Worm (Caenorhabditis elegans) whole organism, L4 larva: Measurements from ENCODE around the gene picc-1.
"Not testable (repeated sequence)": the region's sequence is repeated elsewhere in the genome, so short reads cannot be mapped to it uniquely, and the experiment has no call there.

Source experiments
- F37D6.2 ChIP-seq: sonication (generic microtip); optimal IDR thresholded peaks from 2 replicates; lab custom pipeline; 2016; ENCODE audit warnings: mild to moderate bottlenecking, missing genetic modification characterization, missing compliant biosample characterization
- F49E8.2 ChIP-seq: sonication (generic microtip); optimal IDR thresholded peaks from 2 replicates; lab custom pipeline; 2016; ENCODE audit warnings: missing compliant biosample characterization, mild to moderate bottlenecking, missing genetic modification characterization, borderline replicate concordance
- Y48G9A.11 ChIP-seq: fragments of 200-800 bp; sonication (Bioruptor generic); IDR thresholded peaks from 2 replicates; pipeline ENCODE4 v1.3.6; 2022; ENCODE audit warnings: missing genetic modification reagents, missing genetic modification characterization, missing compliant biosample characterization
- aha-1 ChIP-seq: fragments of 150-350 bp; peaks from one replicate; lab custom pipeline; 2014; ENCODE audit warnings: missing biosample characterization, missing genetic modification characterization
- aly-2 ChIP-seq: sonication (generic microtip); optimal IDR thresholded peaks from 2 replicates; lab custom pipeline; 2018; ENCODE audit warnings: missing biosample characterization, missing genetic modification characterization
- ceh-44 ChIP-seq: fragments of 200-800 bp; sonication (Bioruptor generic); IDR thresholded peaks from 2 replicates; pipeline ENCODE4 v1.3.6; 2022; ENCODE audit warnings: missing genetic modification reagents, missing genetic modification characterization, missing compliant biosample characterization
- daf-16 ChIP-seq, 3 experiments: sonication (generic microtip); optimal IDR thresholded peaks; 2 replicates each; lab custom pipeline; 2016 to 2017; ENCODE audit warnings: missing genetic modification characterization in 3 of 3, missing genetic modification reagents in 3 of 3, mild to moderate bottlenecking in 2 of 3, missing compliant biosample characterization in 2 of 3, missing biosample characterization in 1 of 3, moderate library complexity in 1 of 3
- dpl-1 ChIP-seq: fragments of 150-350 bp; optimal IDR thresholded peaks from 2 replicates; lab custom pipeline; 2014; ENCODE audit warnings: missing biosample characterization, missing genetic modification reagents, missing genetic modification characterization
- dve-1 ChIP-seq: sonication (generic microtip); optimal IDR thresholded peaks from 2 replicates; lab custom pipeline; 2017; ENCODE audit warnings: antibody characterized with exemption, mild to moderate bottlenecking, missing genetic modification characterization, missing compliant biosample characterization; ENCODE audit not compliant: insufficient read depth
- gei-8 ChIP-seq: fragments of 200-800 bp; sonication (Bioruptor generic); optimal IDR thresholded peaks from 2 replicates; lab custom pipeline; 2018; ENCODE audit warnings: mild to moderate bottlenecking, missing genetic modification characterization, missing compliant biosample characterization
- hlh-30 ChIP-seq: sonication (generic microtip); optimal IDR thresholded peaks from 2 replicates; lab custom pipeline; 2017; ENCODE audit warnings: antibody characterized with exemption, mild to moderate bottlenecking, missing genetic modification characterization, missing compliant biosample characterization; ENCODE audit not compliant: insufficient read depth
- jun-1 ChIP-seq: fragments of 150-350 bp; optimal IDR thresholded peaks from 2 replicates; lab custom pipeline; 2014; ENCODE audit warnings: missing biosample characterization, missing genetic modification reagents, missing genetic modification characterization
- lin-38 ChIP-seq: fragments of 200-800 bp; sonication (Bioruptor generic); IDR thresholded peaks from 2 replicates; pipeline ENCODE4 v1.3.6; 2022; ENCODE audit warnings: missing genetic modification reagents, missing genetic modification characterization, missing compliant biosample characterization
- lir-3 ChIP-seq: sonication (generic microtip); optimal IDR thresholded peaks from 2 replicates; lab custom pipeline; 2016; ENCODE audit warnings: mild to moderate bottlenecking, missing genetic modification characterization, missing compliant biosample characterization
- nhr-10 ChIP-seq: fragments of 150-350 bp; optimal IDR thresholded peaks from 2 replicates; lab custom pipeline; 2014; ENCODE audit warnings: missing biosample characterization, missing genetic modification characterization
- nhr-25 ChIP-seq: sonication (generic microtip); optimal IDR thresholded peaks from 2 replicates; lab custom pipeline; 2017; ENCODE audit warnings: missing genetic modification characterization, mild to moderate bottlenecking, missing compliant biosample characterization, antibody characterized with exemption, moderate library complexity, borderline replicate concordance; ENCODE audit not compliant: insufficient read depth
- nhr-42 ChIP-seq: fragments of 200-800 bp; sonication (Bioruptor generic); IDR thresholded peaks from 2 replicates; pipeline ENCODE4 v1.3.6; 2022; ENCODE audit warnings: missing genetic modification characterization, missing compliant biosample characterization
- nhr-76 ChIP-seq: fragments of 150-350 bp; optimal IDR thresholded peaks from 2 replicates; lab custom pipeline; 2014; ENCODE audit warnings: missing biosample characterization, missing genetic modification characterization
- set-16 ChIP-seq: fragments of 200-800 bp; sonication (Bioruptor generic); IDR thresholded peaks from 2 replicates; pipeline ENCODE4 v1.3.6; 2022; ENCODE audit warnings: missing genetic modification reagents, missing genetic modification characterization, missing compliant biosample characterization
- snpc-4 ChIP-seq: fragments of 150-350 bp; optimal IDR thresholded peaks from 2 replicates; lab custom pipeline; 2014; ENCODE audit warnings: missing biosample characterization, missing genetic modification characterization
- spr-3 ChIP-seq: fragments of 200-800 bp; sonication (Bioruptor generic); optimal IDR thresholded peaks from 2 replicates; lab custom pipeline; 2018; ENCODE audit warnings: mild to moderate bottlenecking, missing genetic modification characterization, missing compliant biosample characterization
- tag-97 ChIP-seq: fragments of 200-800 bp; sonication (Bioruptor generic); IDR thresholded peaks from 2 replicates; pipeline ENCODE4 v1.3.6; 2022; ENCODE audit warnings: missing genetic modification characterization, missing compliant biosample characterization
- tra-1 ChIP-seq: fragments of 200-800 bp; sonication (Bioruptor generic); IDR thresholded peaks from 2 replicates; pipeline ENCODE4 v1.3.6; 2022; ENCODE audit warnings: missing genetic modification reagents, missing genetic modification characterization, missing compliant biosample characterization
- unc-130 ChIP-seq: sonication (generic microtip); optimal IDR thresholded peaks from 2 replicates; lab custom pipeline; 2016; ENCODE audit warnings: missing genetic modification reagents, missing genetic modification characterization, missing compliant biosample characterization

Gene picc-1

DNA sequence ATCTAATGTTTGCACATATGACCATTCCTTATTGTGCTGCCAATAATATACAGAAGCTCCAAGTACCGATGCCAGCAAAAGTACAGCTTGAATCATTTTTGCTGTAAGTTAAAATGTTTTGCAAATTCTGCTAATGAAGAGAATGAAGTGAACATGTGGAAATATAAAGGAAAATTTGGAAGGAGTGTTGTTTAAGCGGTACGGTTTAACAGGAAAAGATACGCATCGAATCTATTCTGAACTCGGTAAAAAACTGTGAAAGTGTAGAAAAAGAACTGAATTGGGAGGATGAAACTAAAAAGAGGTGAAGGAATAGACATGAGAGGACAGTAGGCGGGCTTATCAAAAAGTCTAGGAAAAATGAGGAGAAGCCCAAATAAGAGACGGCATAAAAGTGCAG is 44.5 kb downstream of the picc-1 start, which contains the start of gene Y38A10A.2:
Gene Y38A10A.2, minus strand, starts transcription at position 101 of the 400 bp plus-strand sequence.
- TF ChIP-seq dpl-1 (GFP tag; lab: Kevin White, UChicago) (no peak), snpc-4 (tag; lab: Kevin White, UChicago) (no peak), aha-1 (peak; percentile 10)

DNA sequence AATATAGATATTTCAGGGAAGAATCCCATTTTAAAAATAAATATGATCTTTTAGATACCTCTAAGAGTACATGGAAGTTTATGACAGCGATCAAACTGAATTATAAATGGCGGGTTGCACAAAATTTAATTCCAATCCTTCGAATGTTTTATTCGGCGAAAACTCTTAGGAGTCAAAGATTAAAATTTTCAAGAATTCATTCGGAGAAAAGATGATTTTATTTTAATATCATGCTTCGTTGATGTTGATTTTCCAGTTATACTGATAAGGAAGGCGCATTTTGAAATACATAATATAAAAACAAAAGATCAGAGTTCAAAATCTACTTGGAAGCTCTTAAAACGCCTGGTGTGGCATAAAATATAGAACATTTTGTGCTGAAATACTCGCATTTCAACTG is 48.3 kb downstream of the picc-1 start, which contains the start of gene srh-10:
Gene srh-10, minus strand, starts transcription at position 29 of the 400 bp plus-strand sequence.
- TF ChIP-seq gei-8 (no peak), lir-3 (tag; lab: Kevin White, UChicago) (no peak), daf-16 (GFP tag; optimal IDR thresholded peaks at IDR 0.05; lab: Kevin White, UChicago) (no peak), daf-16 (tag; optimal IDR thresholded peaks at IDR 0.05; lab: Kevin White, UChicago) (no peak), tag-97 (GFP tag; lab: Robert Waterston, UW) (no peak), Y48G9A.11 (GFP tag; lab: Robert Waterston, UW) (no peak), F49E8.2 (tag; lab: Kevin White, UChicago) (no peak), F37D6.2 (tag; lab: Kevin White, UChicago) (no peak), unc-130 (GFP tag; lab: Kevin White, UChicago) (no peak), dve-1 (tag; lab: Kevin White, UChicago) (no peak), nhr-25 (no peak), lin-38 (GFP tag; lab: Robert Waterston, UW) (no peak), ceh-44 (GFP tag; lab: Robert Waterston, UW) (no peak), nhr-42 (GFP tag; lab: Robert Waterston, UW) (no peak), spr-3 (GFP tag; lab: Kevin White, UChicago) (no peak), nhr-76 (tag; lab: Kevin White, UChicago) (no peak), hlh-30 (tag; lab: Kevin White, UChicago) (no peak)

DNA sequence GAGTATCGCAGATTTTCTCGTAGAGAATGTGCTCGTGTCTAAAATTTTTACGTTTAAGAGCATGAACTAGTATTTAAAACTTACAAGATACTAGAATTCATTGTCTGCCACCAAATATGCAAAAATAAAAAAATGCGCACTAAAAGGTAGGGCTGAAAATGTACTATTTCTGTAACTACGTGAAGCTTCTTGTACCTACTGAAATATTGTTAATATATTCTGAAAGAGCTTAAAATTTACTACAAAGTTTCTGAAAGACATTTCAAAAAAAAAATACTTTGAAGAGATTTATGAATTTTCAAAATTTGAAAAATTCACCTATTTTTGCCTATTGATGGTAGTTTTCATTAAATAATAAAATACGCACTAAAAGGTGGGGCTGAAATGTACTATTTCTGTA is 51.2 kb downstream of the picc-1 start, which contains the start of gene fbxa-214:
Gene fbxa-214, minus strand, starts transcription at position 101 of the 400 bp plus-strand sequence.
- not testable (repeated sequence) for TF ChIP-seq aly-2, nhr-10, jun-1

DNA sequence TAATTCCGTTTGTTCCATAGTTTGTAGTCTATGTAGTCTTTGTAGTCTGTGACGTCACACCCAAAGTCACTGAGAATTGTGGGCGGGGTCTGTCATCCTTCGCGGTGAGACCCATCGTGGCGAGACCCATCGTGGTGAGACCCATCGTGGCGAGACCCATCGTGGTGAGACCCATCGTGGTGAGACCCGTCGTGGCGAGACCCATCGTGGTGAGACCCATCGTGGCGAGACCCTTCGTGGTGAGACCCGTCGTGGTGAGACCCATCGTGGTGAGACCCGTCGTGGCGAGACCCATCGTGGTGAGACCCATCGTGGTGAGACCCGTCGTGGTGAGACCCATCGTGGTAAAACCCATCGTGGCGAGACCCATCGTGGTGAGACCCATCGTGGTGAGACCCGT is 52.8 kb downstream of the picc-1 start:
- TF ChIP-seq tra-1 = 0 out of 2 replicates have a peak, but pooled peaks have one; percentile 5
- peak; percentile 88; the same call in 1 of the 2 replicates for TF ChIP-seq set-16 (GFP tag; lab: Robert Waterston, UW)
